Fruit fly (Drosophila melanogaster) whole organism, embryonic: ENCODE measurements around the gene 7B2.

Experiments
- C15 ChIP-seq: fragments of 200-800 bp; sonication (Bioruptor generic); IDR thresholded peaks from 3 replicates; pipeline ENCODE4 v1.3.6; 2022; ENCODE audit warnings: missing biosample characterization, missing genetic modification characterization
- CG1832 ChIP-seq: fragments of 200-800 bp; sonication (Bioruptor generic); optimal IDR thresholded peaks from 2 replicates; lab custom pipeline; 2017; ENCODE audit warnings: missing biosample characterization, mild to moderate bottlenecking, missing genetic modification characterization, inconsistent platforms
- CG3838 ChIP-seq: fragments of 200-800 bp; sonication (Bioruptor generic); optimal IDR thresholded peaks from 3 replicates; lab custom pipeline; 2016; ENCODE audit warnings: missing biosample characterization, missing genetic modification characterization
- Hand ChIP-seq: fragments of 200-800 bp; sonication (Bioruptor generic); optimal IDR thresholded peaks from 2 replicates; lab custom pipeline; 2017; ENCODE audit warnings: mild to moderate bottlenecking, missing biosample characterization, missing genetic modification reagents, missing genetic modification characterization
- Sry-β ChIP-seq: fragments of 200-800 bp; sonication (Bioruptor generic); optimal IDR thresholded peaks from 2 replicates; lab custom pipeline; 2018; ENCODE audit warnings: missing biosample characterization, mild to moderate bottlenecking, missing genetic modification characterization, moderate library complexity
- Xrp1 ChIP-seq: fragments of 200-800 bp; sonication (Bioruptor generic); IDR thresholded peaks from 2 replicates; pipeline ENCODE4 v1.3.6; 2022; ENCODE audit warnings: missing biosample characterization, missing genetic modification characterization
- YL-1 ChIP-seq: fragments of 200-800 bp; sonication (Bioruptor generic); optimal IDR thresholded peaks from 3 replicates; lab custom pipeline; 2017; ENCODE audit warnings: missing biosample characterization, mild to moderate bottlenecking, missing genetic modification characterization
- stwl ChIP-seq: fragments of 200-800 bp; sonication (Bioruptor generic); optimal IDR thresholded peaks from 3 replicates; lab custom pipeline; 2018; ENCODE audit warnings: missing biosample characterization, mild to moderate bottlenecking, missing genetic modification characterization, moderate library complexity
- unpg ChIP-seq: fragments of 200-800 bp; sonication (Bioruptor generic); optimal IDR thresholded peaks from 3 replicates; lab custom pipeline; 2018; ENCODE audit warnings: missing biosample characterization, mild to moderate bottlenecking, missing genetic modification characterization, moderate library complexity

DNA sequence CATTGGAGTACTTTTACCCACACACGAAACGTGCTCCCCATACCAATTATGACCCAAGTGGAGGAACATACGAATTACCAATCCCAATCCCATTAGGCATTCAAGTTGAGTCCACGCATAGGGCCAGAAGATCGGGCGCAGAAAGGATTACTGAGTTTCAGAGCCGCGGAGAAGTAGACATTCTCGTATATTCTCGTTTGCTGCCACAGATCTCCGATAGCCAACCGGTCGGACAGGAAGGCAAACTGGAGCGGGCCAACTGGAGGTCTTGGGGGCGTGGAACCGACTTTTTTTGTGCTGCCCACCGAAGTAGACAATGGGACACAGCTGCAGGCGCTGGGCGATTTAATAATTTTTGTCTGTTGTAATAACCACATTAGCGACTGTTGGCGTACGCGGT, 12.5 kb downstream of the 7B2 start:
- no peak for TF ChIP-seq stwl (tag; lab: Kevin White, UChicago)
- TF ChIP-seq YL-1 (GFP tag; lab: Kevin White, UChicago) = no peak
- TF ChIP-seq CG1832 (GFP tag; lab: Kevin White, UChicago) = no peak
- TF ChIP-seq CG3838 = no peak
- TF ChIP-seq C15 (GFP tag; lab: Robert Waterston, UW) = no peak
- TF ChIP-seq Hand (GFP tag; lab: Kevin White, UChicago) = no peak
- no peak for TF ChIP-seq Xrp1 (GFP tag; lab: Robert Waterston, UW)
- no peak for TF ChIP-seq unpg (GFP tag; lab: Kevin White, UChicago)
- no peak for TF ChIP-seq Sry-β (GFP tag; lab: Kevin White, UChicago)
